Fruit fly (Drosophila melanogaster) whole organism, wandering third instar larva: ENCODE results near the gene meso18E.

ENCODE experiments used
- Abd-B ChIP-seq: fragments of >200 bp; optimal IDR thresholded peaks from 2 replicates; lab custom pipeline; 2017; ENCODE audit warnings: missing biosample characterization, missing genetic modification characterization
- CG32264 ChIP-seq: fragments of 200-800 bp; sonication (Bioruptor generic); optimal IDR thresholded peaks from 2 replicates; lab custom pipeline; 2016; ENCODE audit warnings: missing biosample characterization, missing genetic modification characterization
- CG9705 ChIP-seq: fragments of 200-800 bp; sonication (Bioruptor generic); optimal IDR thresholded peaks from 2 replicates; lab custom pipeline; 2018; ENCODE audit warnings: missing biosample characterization, mild to moderate bottlenecking, missing genetic modification characterization
- CrebA ChIP-seq: fragments of 200-800 bp; sonication (Bioruptor generic); optimal IDR thresholded peaks from 2 replicates; lab custom pipeline; 2016; ENCODE audit warnings: missing biosample characterization, mild to moderate bottlenecking, missing genetic modification characterization, borderline replicate concordance
- Dfd ChIP-seq: fragments of >200 bp; optimal IDR thresholded peaks from 2 replicates; lab custom pipeline; 2017; ENCODE audit warnings: missing biosample characterization, missing genetic modification characterization
- Dif ChIP-seq: fragments of 200-275, 200-300 bp; sonication (Bioruptor generic); optimal IDR thresholded peaks from 2 replicates; lab custom pipeline; 2018; ENCODE audit warnings: missing biosample characterization, missing genetic modification characterization; ENCODE audit not compliant: partially characterized antibody
- GATAd ChIP-seq: sonication (Bioruptor generic); optimal IDR thresholded peaks from 2 replicates; lab custom pipeline; 2016; ENCODE audit warnings: missing biosample characterization, missing genetic modification characterization
- HLH106 ChIP-seq: fragments of 200-800 bp; optimal IDR thresholded peaks from 3 replicates; lab custom pipeline; 2019; ENCODE audit warnings: missing biosample characterization, mild to moderate bottlenecking, missing genetic modification characterization, moderate library complexity
- Hnf4 ChIP-seq: fragments of 200-800 bp; sonication (Bioruptor generic); optimal IDR thresholded peaks from 2 replicates; lab custom pipeline; 2016; ENCODE audit warnings: missing biosample characterization, mild to moderate bottlenecking, missing genetic modification characterization
- Hr78 ChIP-seq: fragments of >200 bp; optimal IDR thresholded peaks from 2 replicates; lab custom pipeline; 2017; ENCODE audit warnings: missing biosample characterization, missing genetic modification characterization
- Hr83 ChIP-seq: fragments of 200-300 bp; sonication (Bioruptor generic); optimal IDR thresholded peaks from 2 replicates; lab custom pipeline; 2016; ENCODE audit warnings: missing biosample characterization, mild to moderate bottlenecking, missing genetic modification characterization, moderate library complexity; ENCODE audit not compliant: poor library complexity, severe bottlenecking
- Jra ChIP-seq: sonication (Bioruptor generic); optimal IDR thresholded peaks from 2 replicates; lab custom pipeline; 2016; ENCODE audit warnings: missing biosample characterization, missing genetic modification characterization
- Mio ChIP-seq: sonication (Bioruptor generic); optimal IDR thresholded peaks from 2 replicates; lab custom pipeline; 2016; ENCODE audit warnings: missing biosample characterization, missing genetic modification characterization
- Myc ChIP-seq: fragments of >200 bp; optimal IDR thresholded peaks from 2 replicates; lab custom pipeline; 2017
- N ChIP-seq: fragments of >200 bp; optimal IDR thresholded peaks from 2 replicates; lab custom pipeline; 2018; ENCODE audit warnings: missing biosample characterization, missing external identifiers, missing genetic modification characterization
- OdsH ChIP-seq: fragments of 200-800 bp; sonication (Bioruptor generic); optimal IDR thresholded peaks from 2 replicates; lab custom pipeline; 2016; ENCODE audit warnings: missing biosample characterization, mild to moderate bottlenecking, missing genetic modification characterization
- Rel ChIP-seq, 2 experiments: fragments of 200-800 bp; sonication (Bioruptor generic) in 1 of 2; optimal IDR thresholded peaks; 2 replicates in 1 of 2; 3 replicates in 1 of 2; lab custom pipeline; 2016 to 2019; ENCODE audit warnings: mild to moderate bottlenecking in 2 of 2, missing biosample characterization in 2 of 2, missing genetic modification characterization in 2 of 2, moderate library complexity in 1 of 2
- Sp1 ChIP-seq: fragments of 200-800 bp; sonication (Bioruptor generic); optimal IDR thresholded peaks from 3 replicates; lab custom pipeline; 2019; ENCODE audit warnings: missing biosample characterization, mild to moderate bottlenecking, missing genetic modification characterization, moderate library complexity
- Vsx2 ChIP-seq: fragments of 200-300, 225-300 bp; sonication (Bioruptor generic); optimal IDR thresholded peaks from 2 replicates; lab custom pipeline; 2018; ENCODE audit warnings: missing biosample characterization, missing genetic modification characterization; ENCODE audit not compliant: partially characterized antibody
- br ChIP-seq: fragments of 200-800 bp; sonication (Bioruptor generic); optimal IDR thresholded peaks from 2 replicates; lab custom pipeline; 2016; ENCODE audit warnings: missing biosample characterization, missing genetic modification characterization
- brk ChIP-seq: fragments of 200-800 bp; sonication (Bioruptor generic); optimal IDR thresholded peaks from 2 replicates; lab custom pipeline; 2016; ENCODE audit warnings: missing biosample characterization, mild to moderate bottlenecking, missing genetic modification characterization
- dl ChIP-seq, 2 experiments: fragments of 175-275, 200-275 bp in 1 of 2; fragments of 200-275 bp in 1 of 2; sonication (Bioruptor generic); optimal IDR thresholded peaks; lab custom pipeline; 2018; ENCODE audit warnings: mild to moderate bottlenecking in 2 of 2, missing biosample characterization in 2 of 2, missing genetic modification characterization in 2 of 2, moderate library complexity in 2 of 2; ENCODE audit not compliant: partially characterized antibody in 2 of 2, insufficient read depth in 1 of 2
- dmrt93B ChIP-seq: fragments of 200-800 bp; sonication (Bioruptor generic); optimal IDR thresholded peaks from 2 replicates; lab custom pipeline; 2018; ENCODE audit warnings: missing biosample characterization, mild to moderate bottlenecking, missing genetic modification characterization
- dsf ChIP-seq: sonication (Bioruptor generic); optimal IDR thresholded peaks from 2 replicates; lab custom pipeline; 2016; ENCODE audit warnings: missing biosample characterization, missing genetic modification characterization, borderline replicate concordance
- foxo ChIP-seq, 2 experiments: fragments of 200-800 bp; sonication (Bioruptor generic); optimal IDR thresholded peaks; 2 replicates in 1 of 2; 3 replicates in 1 of 2; lab custom pipeline; 2016 to 2017; ENCODE audit warnings: missing biosample characterization in 2 of 2, missing genetic modification characterization in 2 of 2
- fru ChIP-seq: fragments of 200-800 bp; sonication (Bioruptor generic); optimal IDR thresholded peaks from 3 replicates; lab custom pipeline; 2016; ENCODE audit warnings: missing biosample characterization, mild to moderate bottlenecking, missing genetic modification characterization
- h ChIP-seq: fragments of 200-800 bp; sonication (Bioruptor generic); optimal IDR thresholded peaks from 3 replicates; lab custom pipeline; 2016; ENCODE audit warnings: missing biosample characterization, mild to moderate bottlenecking, missing genetic modification characterization
- jim ChIP-seq: fragments of 175-275, 200-325 bp; sonication (Bioruptor generic); optimal IDR thresholded peaks from 2 replicates; lab custom pipeline; 2016; ENCODE audit warnings: missing biosample characterization, mild to moderate bottlenecking, missing genetic modification characterization
- pan ChIP-seq: fragments of >200 bp; optimal IDR thresholded peaks from 2 replicates; lab custom pipeline; 2017
- psq ChIP-seq: fragments of 200-800 bp; sonication (Bioruptor generic); optimal IDR thresholded peaks from 3 replicates; lab custom pipeline; 2017; ENCODE audit warnings: missing biosample characterization, mild to moderate bottlenecking, missing genetic modification characterization, moderate library complexity
- rgr ChIP-seq: fragments of 200-800 bp; sonication (Bioruptor generic); optimal IDR thresholded peaks from 3 replicates; lab custom pipeline; 2016; ENCODE audit warnings: missing biosample characterization, mild to moderate bottlenecking, missing genetic modification characterization
- sage ChIP-seq: fragments of 200-800 bp; sonication (Bioruptor generic); optimal IDR thresholded peaks from 2 replicates; lab custom pipeline; 2016; ENCODE audit warnings: missing biosample characterization, mild to moderate bottlenecking, missing genetic modification characterization
- sv ChIP-seq: fragments of 200-800 bp; sonication (Bioruptor generic); optimal IDR thresholded peaks from 3 replicates; lab custom pipeline; 2016; ENCODE audit warnings: missing biosample characterization, missing genetic modification characterization
- tai ChIP-seq: sonication (Bioruptor generic); optimal IDR thresholded peaks from 2 replicates; lab custom pipeline; 2016; ENCODE audit warnings: missing biosample characterization, missing genetic modification characterization
- usp ChIP-seq: fragments of >200 bp; optimal IDR thresholded peaks from 2 replicates; lab custom pipeline; 2017; ENCODE audit warnings: missing biosample characterization, missing genetic modification characterization
- woc ChIP-seq: sonication (Bioruptor generic); optimal IDR thresholded peaks from 2 replicates; lab custom pipeline; 2016; ENCODE audit warnings: missing biosample characterization, mild to moderate bottlenecking, missing genetic modification characterization

The meso18E gene

dm6 chrX:19683040-19683875, 29.6 kb downstream of the meso18E start, which contains the start of the genes dome and Ubqn:
dome (minus strand) TSS chrX:19683518.
Ubqn (plus strand) TSS chrX:19683808.
- TF ChIP-seq Vsx2 (GFP tag; lab: Kevin White, UChicago) = no peak
- no peak for TF ChIP-seq Hnf4 (GFP tag; lab: Kevin White, UChicago)
- TF ChIP-seq HLH106 (tag; lab: Kevin White, UChicago) = peak; percentile 16
- TF ChIP-seq psq (GFP tag; lab: Kevin White, UChicago) = no peak
- TF ChIP-seq dsf = no peak
- TF ChIP-seq fru = peak; percentile 30
- TF ChIP-seq OdsH (GFP tag; lab: Kevin White, UChicago) = no peak
- TF ChIP-seq N (GFP tag; lab: Kevin White, UChicago) = peak; percentile 38
- TF ChIP-seq br = peak; percentile 8
- TF ChIP-seq h (GFP tag; lab: Kevin White, UChicago) = peak; percentile 29
- TF ChIP-seq foxo (GFP tag; optimal IDR thresholded peaks at IDR 0.05; lab: Kevin White, UChicago) = peak in 1 of 2 experiments; percentile 2
- TF ChIP-seq CrebA (GFP tag; lab: Kevin White, UChicago) = no peak
- peak; percentile 21 for TF ChIP-seq rgr (GFP tag; lab: Kevin White, UChicago)
- TF ChIP-seq Sp1 (GFP tag; lab: Kevin White, UChicago) = peak; percentile 27
- peak; percentile 86 to 97 for TF ChIP-seq dl (GFP tag; optimal IDR thresholded peaks at IDR 0.05; lab: Kevin White, UChicago; ENCODE audit: insufficient read depth in 1 of 2, partially characterized antibody in 2 of 2)
- no peak for TF ChIP-seq pan (lab: Kevin White, UChicago)
- no peak for TF ChIP-seq Rel (GFP tag; optimal IDR thresholded peaks at IDR 0.05; lab: Kevin White, UChicago)
- TF ChIP-seq Rel (tag; optimal IDR thresholded peaks at IDR 0.05; lab: Kevin White, UChicago) = peak; percentile 4
- peak; percentile 1 for TF ChIP-seq woc (GFP tag; lab: Kevin White, UChicago)
- peak; percentile 23 for TF ChIP-seq CG9705 (GFP tag; lab: Kevin White, UChicago)
- TF ChIP-seq Dif (GFP tag; lab: Kevin White, UChicago) = peak; percentile 96

- TF ChIP-seq jim (GFP tag; lab: Kevin White, UChicago) (no peak), sage (no peak), foxo (GFP tag; optimal IDR thresholded peaks at IDR 0.05; lab: Kevin White, UChicago) (no peak), Vsx2 (GFP tag; lab: Kevin White, UChicago) (no peak), dl (GFP tag; optimal IDR thresholded peaks at IDR 0.05; lab: Kevin White, UChicago; ENCODE audit: insufficient read depth in 1 of 2, partially characterized antibody in 2 of 2) (no peak), GATAd (GFP tag; lab: Kevin White, UChicago) (no peak), Hr83 (no peak), Sp1 (GFP tag; lab: Kevin White, UChicago) (no peak), CG32264 (no peak), fru (no peak)
Measured at dm6 chrX:19679207-19679606, 33.6 kb downstream of the meso18E start.

dm6 chrX:19675662-19676061, 37.2 kb downstream of the meso18E start, which contains the start of gene et:
et (minus strand) TSS chrX:19675891.
- TF ChIP-seq Dif (GFP tag; lab: Kevin White, UChicago) (no peak), dsf (no peak), Hr83 (no peak)

- TF ChIP-seq Jra (GFP tag; lab: Kevin White, UChicago) (peak; percentile 100), Rel (GFP tag; optimal IDR thresholded peaks at IDR 0.05; lab: Kevin White, UChicago) (peak; percentile 98), Rel (tag; optimal IDR thresholded peaks at IDR 0.05; lab: Kevin White, UChicago) (peak; percentile 96), Dif (GFP tag; lab: Kevin White, UChicago) (no peak), woc (GFP tag; lab: Kevin White, UChicago) (peak; percentile 100), tai (no peak), br (peak; percentile 100), dl (GFP tag; optimal IDR thresholded peaks at IDR 0.05; lab: Kevin White, UChicago; ENCODE audit: insufficient read depth in 1 of 2, partially characterized antibody in 2 of 2) (no peak), h (GFP tag; lab: Kevin White, UChicago) (peak; percentile 100), sv (peak; percentile 94), dsf (peak; percentile 97), Vsx2 (GFP tag; lab: Kevin White, UChicago) (no peak), foxo (GFP tag; optimal IDR thresholded peaks at IDR 0.05; lab: Kevin White, UChicago) (peak; percentile 98 to 100), psq (GFP tag; lab: Kevin White, UChicago) (peak; percentile 99), Hr78 (GFP tag; lab: Kevin White, UChicago) (no peak), OdsH (GFP tag; lab: Kevin White, UChicago) (peak; percentile 99), Hr83 (peak; percentile 98), HLH106 (tag; lab: Kevin White, UChicago) (peak; percentile 99), Dfd (GFP tag; lab: Kevin White, UChicago) (no peak), Abd-B (no peak), rgr (GFP tag; lab: Kevin White, UChicago) (peak; percentile 100), Mio (GFP tag; lab: Kevin White, UChicago) (peak; percentile 95), GATAd (GFP tag; lab: Kevin White, UChicago) (peak; percentile 97), CrebA (GFP tag; lab: Kevin White, UChicago) (no peak), dmrt93B (GFP tag; lab: Kevin White, UChicago) (peak; percentile 98), Myc (lab: Kevin White, UChicago) (no peak), jim (GFP tag; lab: Kevin White, UChicago) (peak; percentile 94), Sp1 (GFP tag; lab: Kevin White, UChicago) (peak; percentile 99), brk (no peak), usp (GFP tag; lab: Kevin White, UChicago) (no peak), pan (lab: Kevin White, UChicago) (no peak), fru (peak; percentile 100), sage (peak; percentile 98)
Measured at dm6 chrX:19668405-19668804, 44.4 kb downstream of the meso18E start.
